Worm (Caenorhabditis elegans) whole organism, L1 larva: ENCODE measurements around the gene F17A2.13.

Experiments used
- C04F5.9 ChIP-seq: sonication (generic microtip); optimal IDR thresholded peaks from 2 replicates; lab custom pipeline; 2016; ENCODE audit warnings: missing genetic modification characterization, missing compliant biosample characterization
- C16A3.4 ChIP-seq: fragments of 150-350 bp; optimal IDR thresholded peaks from 2 replicates; lab custom pipeline; 2014; ENCODE audit warnings: missing biosample characterization, missing genetic modification characterization
- aly-2 ChIP-seq: fragments of 150-350 bp; optimal IDR thresholded peaks from 2 replicates; lab custom pipeline; 2014; ENCODE audit warnings: missing biosample characterization, missing genetic modification characterization
- ama-1 ChIP-seq: fragments of 150-350 bp; optimal IDR thresholded peaks from 2 replicates; lab custom pipeline; 2014
- ceh-88 ChIP-seq: fragments of 200-800 bp; sonication (Bioruptor generic); IDR thresholded peaks from 2 replicates; pipeline ENCODE4 v1.3.6; 2022; ENCODE audit warnings: missing genetic modification characterization, missing compliant biosample characterization
- ceh-90 ChIP-seq: sonication (generic microtip); optimal IDR thresholded peaks from 2 replicates; lab custom pipeline; 2016; ENCODE audit warnings: missing genetic modification characterization, missing compliant biosample characterization
- ces-1 ChIP-seq: fragments of 150-350 bp; optimal IDR thresholded peaks from 2 replicates; lab custom pipeline; 2014; ENCODE audit warnings: missing biosample characterization, missing genetic modification reagents, missing genetic modification characterization
- dpl-1 ChIP-seq, 3 experiments: fragments of 150-350 bp in 2 of 3; sonication (generic microtip) in 1 of 3; optimal IDR thresholded peaks; 2 replicates each; lab custom pipeline; 2014 to 2017; ENCODE audit warnings: missing biosample characterization in 3 of 3, missing genetic modification characterization in 3 of 3, missing genetic modification reagents in 3 of 3
- efl-3 ChIP-seq: fragments of 200-800 bp; sonication (Bioruptor generic); optimal IDR thresholded peaks from 2 replicates; lab custom pipeline; 2018; ENCODE audit warnings: mild to moderate bottlenecking, missing genetic modification characterization, missing compliant biosample characterization
- egl-13 ChIP-seq: sonication (generic microtip); optimal IDR thresholded peaks from 2 replicates; lab custom pipeline; 2016; ENCODE audit warnings: missing genotype, missing genetic modification reagents, missing genetic modification characterization, missing compliant biosample characterization
- egl-27 ChIP-seq, 2 experiments: fragments of 150-350 bp in 1 of 2; sonication (generic microtip); optimal IDR thresholded peaks; 3 replicates each; lab custom pipeline; 2017 to 2018; ENCODE audit warnings: missing biosample characterization in 2 of 2, missing genetic modification characterization in 2 of 2, missing genetic modification reagents in 2 of 2
- elt-2 ChIP-seq: sonication (generic microtip); optimal IDR thresholded peaks from 2 replicates; lab custom pipeline; 2016; ENCODE audit warnings: missing genetic modification characterization, mild to moderate bottlenecking, inconsistent platforms, missing compliant biosample characterization, missing genetic modification reagents
- elt-3 ChIP-seq, 6 experiments: fragments of 150-350 bp in 1 of 6; sonication (generic microtip); optimal IDR thresholded peaks; 2 replicates each; lab custom pipeline; 2017 to 2018; ENCODE audit warnings: missing biosample characterization in 6 of 6, missing genetic modification characterization in 6 of 6, inconsistent platforms in 1 of 6
- ets-5 ChIP-seq: fragments of 200-800 bp; sonication (Bioruptor generic); IDR thresholded peaks from 2 replicates; pipeline ENCODE4 v1.3.6; 2022; ENCODE audit warnings: missing genetic modification characterization, missing compliant biosample characterization
- fkh-8 ChIP-seq: sonication (generic microtip); optimal IDR thresholded peaks from 2 replicates; lab custom pipeline; 2016; ENCODE audit warnings: mild to moderate bottlenecking, missing genetic modification characterization, missing compliant biosample characterization
- fos-1 ChIP-seq: fragments of 150-350 bp; optimal IDR thresholded peaks from 2 replicates; lab custom pipeline; 2014; ENCODE audit warnings: missing biosample characterization, missing genetic modification characterization
- hlh-4 ChIP-seq: sonication (generic microtip); optimal IDR thresholded peaks from 2 replicates; lab custom pipeline; 2016; ENCODE audit warnings: mild to moderate bottlenecking, missing genetic modification characterization, missing compliant biosample characterization
- hpl-2 ChIP-seq: fragments of 150-350 bp; optimal IDR thresholded peaks from 2 replicates; lab custom pipeline; 2014; ENCODE audit warnings: missing biosample characterization, missing genetic modification reagents, missing genetic modification characterization
- isw-1 ChIP-seq: fragments of 200-800 bp; sonication (Bioruptor generic); IDR thresholded peaks from 2 replicates; pipeline ENCODE4 v1.3.6; 2022; ENCODE audit warnings: missing genetic modification characterization, missing compliant biosample characterization
- lin-14 ChIP-seq: fragments of 200-800 bp; sonication (Bioruptor generic); optimal IDR thresholded peaks from 2 replicates; lab custom pipeline; 2018; ENCODE audit warnings: mild to moderate bottlenecking, missing genetic modification characterization, moderate library complexity, missing compliant biosample characterization
- lin-15B ChIP-seq: fragments of 150-350 bp; sonication (generic microtip); optimal IDR thresholded peaks from 3 replicates; lab custom pipeline; 2014; ENCODE audit warnings: missing biosample characterization, missing genetic modification characterization
- lir-3 ChIP-seq: sonication (generic microtip); optimal IDR thresholded peaks from 2 replicates; lab custom pipeline; 2016; ENCODE audit warnings: mild to moderate bottlenecking, missing genetic modification characterization, moderate library complexity, missing compliant biosample characterization; ENCODE audit not compliant: poor library complexity
- lsy-2 ChIP-seq, 2 experiments: fragments of 150-350 bp; optimal IDR thresholded peaks; 2 replicates each; lab custom pipeline; 2014; ENCODE audit warnings: missing biosample characterization in 2 of 2, missing genetic modification characterization in 2 of 2
- mab-9 ChIP-seq: fragments of 200-800 bp; sonication (Bioruptor generic); IDR thresholded peaks from 2 replicates; pipeline ENCODE4 v1.3.6; 2022; ENCODE audit warnings: missing genetic modification reagents, missing genetic modification characterization, missing compliant biosample characterization
- mef-2 ChIP-seq: fragments of 150-350 bp; optimal IDR thresholded peaks from 2 replicates; lab custom pipeline; 2014; ENCODE audit warnings: missing biosample characterization, missing genetic modification characterization
- mep-1 ChIP-seq: fragments of 150-350 bp; optimal IDR thresholded peaks from 2 replicates; lab custom pipeline; 2014; ENCODE audit warnings: missing biosample characterization, missing genetic modification characterization
- nhr-11 ChIP-seq: fragments of 150-350 bp; optimal IDR thresholded peaks from 2 replicates; lab custom pipeline; 2014; ENCODE audit warnings: missing biosample characterization, missing genetic modification characterization
- nhr-47 ChIP-seq: sonication (generic microtip); optimal IDR thresholded peaks from 2 replicates; lab custom pipeline; 2016; ENCODE audit warnings: mild to moderate bottlenecking, missing genetic modification characterization, moderate library complexity, missing compliant biosample characterization
- nhr-77 ChIP-seq: fragments of 150-350 bp; optimal IDR thresholded peaks from 2 replicates; lab custom pipeline; 2014; ENCODE audit warnings: missing biosample characterization, missing genetic modification characterization
- nhr-85 ChIP-seq: sonication (generic microtip); peaks from one replicate; lab custom pipeline; 2016; ENCODE audit warnings: missing genetic modification characterization, inconsistent platforms, missing compliant biosample characterization
- skn-1 ChIP-seq: fragments of 150-350 bp; optimal IDR thresholded peaks from 2 replicates; lab custom pipeline; 2014; ENCODE audit warnings: missing biosample characterization, missing genetic modification characterization
- snu-23 ChIP-seq: sonication (generic microtip); optimal IDR thresholded peaks from 2 replicates; lab custom pipeline; 2016; ENCODE audit warnings: missing genetic modification characterization, missing compliant biosample characterization
- sox-4 ChIP-seq: sonication (generic microtip); optimal IDR thresholded peaks from 2 replicates; lab custom pipeline; 2016; ENCODE audit warnings: missing genetic modification characterization, missing compliant biosample characterization
- sptf-1 ChIP-seq: fragments of 150-350 bp; optimal IDR thresholded peaks from 2 replicates; lab custom pipeline; 2014; ENCODE audit warnings: missing biosample characterization, missing genetic modification characterization
- swsn-7 ChIP-seq: sonication (generic microtip); optimal IDR thresholded peaks from 2 replicates; lab custom pipeline; 2016; ENCODE audit warnings: missing genetic modification characterization, missing compliant biosample characterization
- tbx-2 ChIP-seq: sonication (generic microtip); optimal IDR thresholded peaks from 2 replicates; lab custom pipeline; 2016; ENCODE audit warnings: missing genetic modification characterization, missing compliant biosample characterization
- tlp-1 ChIP-seq: fragments of 150-350 bp; optimal IDR thresholded peaks from 2 replicates; lab custom pipeline; 2014; ENCODE audit warnings: missing biosample characterization, missing genetic modification characterization
- unc-98 ChIP-seq: fragments of 200-800 bp; sonication (Bioruptor generic); IDR thresholded peaks from 2 replicates; pipeline ENCODE4 v1.3.6; 2022; ENCODE audit warnings: missing genetic modification characterization, missing compliant biosample characterization
- vab-15 ChIP-seq: sonication (generic microtip); optimal IDR thresholded peaks from 2 replicates; lab custom pipeline; 2017; ENCODE audit warnings: missing genotype, mild to moderate bottlenecking, missing genetic modification characterization, missing compliant biosample characterization
- xbp-1 ChIP-seq: sonication (generic microtip); optimal IDR thresholded peaks from 2 replicates; lab custom pipeline; 2016; ENCODE audit warnings: missing genetic modification characterization, missing compliant biosample characterization

F17A2.13 gene

ce11 chrX:12347822-12348221 is 26.4 kb downstream of the F17A2.13 start (continued):
- TF ChIP-seq C16A3.4 (tag; lab: Kevin White, UChicago) (peak; percentile 63), elt-2 (tag; lab: Kevin White, UChicago) (no peak), isw-1 (GFP tag; lab: Robert Waterston, UW) (no peak), swsn-7 (tag; lab: Kevin White, UChicago) (peak; percentile 22), lir-3 (peak; percentile 52), nhr-77 (tag; lab: Kevin White, UChicago) (peak; percentile 5), efl-3 (no peak), ceh-90 (tag; lab: Kevin White, UChicago) (no peak), ces-1 (no peak), ama-1 (lab: Kevin White, UChicago) (no peak), hlh-4 (tag; lab: Kevin White, UChicago) (no peak), lin-15B (tag; lab: Kevin White, UChicago) (no peak), elt-3 (tag; optimal IDR thresholded peaks at IDR 0.05; lab: Kevin White, UChicago) (peak in 2 of 6 experiments; percentile 42 to 54)

ce11 chrX:12348329-12348728 is 26.9 kb downstream of the F17A2.13 start, which contains the start of gene F42F12.14:
TSS of gene F42F12.14 (plus strand) at chrX:12348629.
- TF ChIP-seq dpl-1 (GFP tag; optimal IDR thresholded peaks at IDR 0.05; lab: Kevin White, UChicago) (no peak), unc-98 (no peak), C04F5.9 (tag; lab: Kevin White, UChicago) (no peak), egl-27 (tag; optimal IDR thresholded peaks at IDR 0.05; lab: Kevin White, UChicago) (no peak), sox-4 (tag; lab: Kevin White, UChicago) (no peak), tlp-1 (tag; lab: Kevin White, UChicago) (no peak), egl-13 (no peak), tbx-2 (tag; lab: Kevin White, UChicago) (no peak), sptf-1 (tag; lab: Kevin White, UChicago) (no peak), xbp-1 (tag; lab: Kevin White, UChicago) (no peak), snu-23 (GFP tag; lab: Kevin White, UChicago) (no peak), efl-3 (no peak), nhr-11 (tag; lab: Kevin White, UChicago) (no peak)

DNA sequence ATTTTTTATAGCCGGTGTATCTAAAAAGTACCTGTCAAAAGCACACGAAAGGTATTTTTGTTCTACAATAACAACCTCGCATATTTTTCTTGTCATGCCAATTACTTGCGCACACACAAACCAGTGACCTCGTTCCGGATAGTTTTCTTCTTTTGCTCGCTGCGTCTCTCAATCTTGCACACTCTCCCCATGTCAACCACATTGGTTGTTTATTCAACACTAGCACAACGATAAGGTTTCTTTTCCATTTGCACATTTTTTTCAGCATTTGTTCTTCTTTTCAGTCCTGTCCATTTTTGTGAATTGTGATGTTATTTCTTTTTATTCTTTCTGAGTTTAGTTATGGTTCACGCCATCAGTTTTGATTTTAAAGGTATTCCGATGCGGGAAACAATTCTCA is 28.8 kb downstream of the F17A2.13 start, which contains the start of gene F42F12.3:
TSS of gene F42F12.3 (plus strand) at position 372 of the 400 bp plus-strand sequence.
- no peak for TF ChIP-seq lin-15B (tag; lab: Kevin White, UChicago)
- TF ChIP-seq lin-14: peak; percentile 28
- TF ChIP-seq, all 84 proteins: peak for 1

DNA sequence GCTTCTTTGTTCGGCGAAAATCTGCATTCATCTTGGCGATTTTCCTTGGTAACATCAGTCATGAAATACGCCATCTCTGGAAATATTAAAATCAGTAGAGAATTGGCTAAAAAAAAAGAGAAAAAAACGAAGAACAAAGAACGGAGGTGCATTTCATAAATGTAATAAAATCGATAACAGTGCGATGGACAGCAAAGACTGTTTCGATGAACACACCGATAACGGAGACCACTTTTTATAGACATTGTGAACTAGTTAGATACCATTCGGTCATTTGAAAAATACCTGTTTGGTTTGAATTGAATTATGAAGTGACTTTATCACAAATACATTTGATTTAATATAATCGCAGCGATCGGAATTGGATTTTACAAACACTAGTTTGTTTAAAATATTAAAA is 31.4 kb downstream of the F17A2.13 start, which contains the start of gene F42F12.4:
TSS of gene F42F12.4 (minus strand) at position 76 of the 400 bp plus-strand sequence.
- peak; percentile 51 for TF ChIP-seq nhr-85 (tag; lab: Kevin White, UChicago)
- TF ChIP-seq fkh-8: no peak

DNA sequence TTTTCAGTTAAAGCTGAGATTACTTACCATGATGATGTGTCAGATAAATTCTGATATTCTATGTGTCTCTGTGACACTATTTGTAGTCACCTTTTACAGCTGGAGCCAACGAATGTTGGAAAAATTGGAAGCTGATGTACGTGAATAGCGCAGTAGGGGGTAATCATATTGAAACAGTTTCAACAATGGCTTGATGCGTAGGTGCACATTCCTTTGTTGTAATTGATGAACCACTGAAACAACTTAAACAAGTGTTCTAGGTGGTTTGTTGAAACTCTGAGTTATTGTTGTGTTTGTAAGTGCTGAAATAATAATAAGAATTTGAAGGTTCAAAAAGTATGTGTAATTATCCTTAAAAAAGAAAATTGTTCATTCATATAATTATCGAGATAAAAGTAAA is 35.1 kb downstream of the F17A2.13 start, which contains the start of gene nspc-12:
TSS of gene nspc-12 (minus strand) at position 101 of the 400 bp plus-strand sequence.
- TF ChIP-seq aly-2 (tag; lab: Kevin White, UChicago) (no peak), hpl-2 (GFP tag; lab: Kevin White, UChicago) (no peak), lsy-2 (tag; optimal IDR thresholded peaks at IDR 0.05; lab: Kevin White, UChicago) (no peak), mef-2 (tag; lab: Kevin White, UChicago) (no peak)

- TF ChIP-seq fos-1: no peak
- no peak for TF ChIP-seq dpl-1 (GFP tag; optimal IDR thresholded peaks at IDR 0.05; lab: Kevin White, UChicago)
- TF ChIP-seq mep-1 (tag; lab: Kevin White, UChicago): no peak
- TF ChIP-seq hlh-4 (tag; lab: Kevin White, UChicago): no peak
- TF ChIP-seq nhr-47 (tag; lab: Kevin White, UChicago): no peak
- no peak for TF ChIP-seq unc-98
- TF ChIP-seq ces-1: no peak
- no peak for TF ChIP-seq ceh-90 (tag; lab: Kevin White, UChicago)
- no peak for TF ChIP-seq ceh-88 (GFP tag; lab: Robert Waterston, UW)
- TF ChIP-seq skn-1: no peak
- no peak for TF ChIP-seq nhr-11 (tag; lab: Kevin White, UChicago)
- no peak for TF ChIP-seq ets-5 (GFP tag; lab: Robert Waterston, UW)
- TF ChIP-seq mab-9 (GFP tag; lab: Robert Waterston, UW): no peak
- TF ChIP-seq vab-15: no peak
These were observed 35.7 kb downstream of the F17A2.13 start, which contains the start of gene nspc-13 for ce11 chrX:12357127-12357526. TSS of gene nspc-13 (plus strand) at chrX:12357427.
